Worm (Caenorhabditis elegans) whole organism, midembryonic: ENCODE results near the gene T04C12.7.

Source experiments
- T22C8.4 ChIP-seq: fragments of 200-800 bp; sonication (Bioruptor generic); IDR thresholded peaks from 2 replicates; pipeline ENCODE4 v1.3.6; 2022; ENCODE audit warnings: missing genetic modification characterization, missing compliant biosample characterization
- cog-1 ChIP-seq: sonication (generic microtip); optimal IDR thresholded peaks from 2 replicates; lab custom pipeline; 2016; ENCODE audit warnings: missing genetic modification characterization, missing compliant biosample characterization
- flt-1 ChIP-seq: fragments of 200-800 bp; sonication (Bioruptor generic); IDR thresholded peaks from 2 replicates; pipeline ENCODE4 v1.3.6; 2022; ENCODE audit warnings: missing genetic modification characterization, missing compliant biosample characterization
- klf-2 ChIP-seq: fragments of 200-800 bp; sonication (Bioruptor generic); conservative IDR thresholded peaks from 2 replicates; pipeline ENCODE4 v1.3.6; 2022; ENCODE audit warnings: missing genetic modification reagents, missing genetic modification characterization, missing compliant biosample characterization
- med-1 ChIP-seq: sonication (generic microtip); optimal IDR thresholded peaks from 2 replicates; lab custom pipeline; 2017; ENCODE audit warnings: missing genetic modification characterization, mild to moderate bottlenecking, missing compliant biosample characterization, antibody characterized with exemption, missing genetic modification reagents; ENCODE audit not compliant: insufficient read depth
- ref-1 ChIP-seq: fragments of 200-800 bp; sonication (Bioruptor generic); conservative IDR thresholded peaks from 2 replicates; pipeline ENCODE4 v1.3.6; 2022; ENCODE audit warnings: missing genetic modification reagents, missing genetic modification characterization, missing compliant biosample characterization
- tab-1 ChIP-seq: fragments of 200-800 bp; sonication (Bioruptor generic); IDR thresholded peaks from 2 replicates; pipeline ENCODE4 v1.3.6; 2022; ENCODE audit warnings: missing genetic modification characterization, missing compliant biosample characterization
- ztf-23 ChIP-seq: fragments of 200-800 bp; sonication (Bioruptor generic); IDR thresholded peaks from 2 replicates; pipeline ENCODE4 v1.3.6; 2022; ENCODE audit warnings: missing genetic modification reagents, missing genetic modification characterization, missing compliant biosample characterization
- ztf-29 ChIP-seq: fragments of 200-800 bp; sonication (Bioruptor generic); IDR thresholded peaks from 2 replicates; pipeline ENCODE4 v1.3.6; 2022; ENCODE audit warnings: missing genetic modification reagents, missing genetic modification characterization, missing compliant biosample characterization

ce11 chrV:11013179-11013578 is 40.7 kb upstream of the T04C12.7 start:
- no peak for TF ChIP-seq flt-1 (GFP tag; lab: Robert Waterston, UW)
- TF ChIP-seq ref-1 = no peak
- TF ChIP-seq ztf-29 = no peak
- TF ChIP-seq cog-1 (tag; lab: Kevin White, UChicago) = no peak
- TF ChIP-seq tab-1 = no peak
- TF ChIP-seq klf-2 = no peak
- no peak for TF ChIP-seq ztf-23
- TF ChIP-seq med-1 (GFP tag; lab: Kevin White, UChicago) = no peak
- TF ChIP-seq T22C8.4 (GFP tag; lab: Robert Waterston, UW) = no peak
